Fruit fly (Drosophila melanogaster): ENCODE measurements around the gene mRpL38.

The mRpL38 gene

dm6 chrX:14213509-14214154 is 12.5 kb upstream of the mRpL38 start (continued):
- TF ChIP-seq tap (tag; optimal IDR thresholded peaks at IDR 0.05) (peak; percentile 22), CG2199 (GFP tag; IDR thresholded peaks at IDR 0.05) (no peak), HLH3B (GFP tag; IDR thresholded peaks at IDR 0.05) (peak; percentile 36; the same call in 1 of the 2 replicates), HLH54F (GFP tag; optimal IDR thresholded peaks at IDR 0.05) (no peak), CG16815 (GFP tag; optimal IDR thresholded peaks at IDR 0.05) (no peak), CG17186 (GFP tag; optimal IDR thresholded peaks at IDR 0.05) (no peak), pum (GFP tag; optimal IDR thresholded peaks at IDR 0.05) (peak; percentile 8), CG2678 (tag; optimal IDR thresholded peaks at IDR 0.05) (peak; percentile 56), CG3995 (GFP tag; optimal IDR thresholded peaks at IDR 0.05) (no peak), CG18619 (GFP tag; optimal IDR thresholded peaks at IDR 0.05) (peak; percentile 23), CG17829 (tag; optimal IDR thresholded peaks at IDR 0.05) (peak; percentile 19), h (optimal IDR thresholded peaks at IDR 0.05) (no peak), Dbx (GFP tag; IDR thresholded peaks at IDR 0.05) (0 out of 3 replicates have a peak, but pooled peaks have one; percentile 14), bigmax (GFP tag; optimal IDR thresholded peaks at IDR 0.05) (no peak), YL-1 (GFP tag; optimal IDR thresholded peaks at IDR 0.05) (no peak), CG12942 (GFP tag; optimal IDR thresholded peaks at IDR 0.05) (peak; percentile 13), Poxn (GFP tag; IDR thresholded peaks at IDR 0.05) (no peak), CG18599 (GFP tag; optimal IDR thresholded peaks at IDR 0.05) (peak; percentile 28), CG33213 (GFP tag; optimal IDR thresholded peaks at IDR 0.05) (no peak), CG6765 (GFP tag; optimal IDR thresholded peaks at IDR 0.05) (no peak), Gug (GFP tag; IDR thresholded peaks at IDR 0.05) (no peak), Drgx (GFP tag; IDR thresholded peaks at IDR 0.05) (peak; percentile 43), CG15601 (tag; optimal IDR thresholded peaks at IDR 0.05) (peak; percentile 45), nmo (GFP tag; optimal IDR thresholded peaks at IDR 0.05) (peak; percentile 35), aop (GFP tag; IDR thresholded peaks at IDR 0.05) (no peak), grn (GFP tag; optimal IDR thresholded peaks at IDR 0.05) (no peak), gcm2 (GFP tag; optimal IDR thresholded peaks at IDR 0.05) (no peak), Xbp1 (GFP tag; optimal IDR thresholded peaks at IDR 0.05) (peak; percentile 47), Hr78 (GFP tag; optimal IDR thresholded peaks at IDR 0.05) (peak in 1 of 2 experiments; percentile 69), CG11504 (tag; optimal IDR thresholded peaks at IDR 0.05) (peak; percentile 65), Dll (GFP tag; IDR thresholded peaks at IDR 0.05; ENCODE audit: partially characterized antibody) (0 out of 4 replicates have a peak, but pooled peaks have one; percentile 23), dati (GFP tag; IDR thresholded peaks at IDR 0.05) (no peak), ewg (GFP tag; optimal IDR thresholded peaks at IDR 0.05) (peak; percentile 7), ind (GFP tag; optimal IDR thresholded peaks at IDR 0.05) (peak; percentile 23), H15 (GFP tag; IDR thresholded peaks at IDR 0.05) (no peak), CG4424 (GFP tag; optimal IDR thresholded peaks at IDR 0.05) (peak; percentile 43), Blimp-1 (GFP tag; optimal IDR thresholded peaks at IDR 0.05) (peak; percentile 32), CG4360 (GFP tag; IDR thresholded peaks at IDR 0.05) (no peak), CG7963 (GFP tag; IDR thresholded peaks at IDR 0.05; ENCODE audit: partially characterized antibody) (no peak), stc (GFP tag; IDR thresholded peaks at IDR 0.05) (no peak), CG5245 (GFP tag; optimal IDR thresholded peaks at IDR 0.05) (no peak), eve (GFP tag; optimal IDR thresholded peaks at IDR 0.05) (peak in 1 of 2 experiments; percentile 53), Trl (optimal IDR thresholded peaks at IDR 0.05) (no peak), Trl (GFP tag; optimal IDR thresholded peaks at IDR 0.05) (peak; percentile 16), CG6272 (GFP tag; IDR thresholded peaks at IDR 0.05) (no peak), Fer2 (tag; optimal IDR thresholded peaks at IDR 0.05) (no peak), crol (GFP tag; IDR thresholded peaks at IDR 0.05) (peak; percentile 88), trh (GFP tag; optimal IDR thresholded peaks at IDR 0.05) (no peak), CG10267 (tag; optimal IDR thresholded peaks at IDR 0.05) (peak; percentile 6)

Data from whole organism, embryonic.